Worm (Caenorhabditis elegans): ENCODE results near the gene ZK1320.2.

Gene ZK1320.2

ce11 chrII:9620616-9621015 lies 38.2 kb downstream of the ZK1320.2 start:
- TF ChIP-seq ets-4 (tag; optimal IDR thresholded peaks at IDR 0.05) (no peak), unc-55 (GFP tag; optimal IDR thresholded peaks at IDR 0.05) (peak; percentile 18)

- no peak for TF ChIP-seq rnt-1 (tag; optimal IDR thresholded peaks at IDR 0.05)
- TF ChIP-seq nhr-11 (tag; optimal IDR thresholded peaks at IDR 0.05) = peak; percentile 67
Observed at ce11 chrII:9619995-9620535, 38.7 kb downstream of the ZK1320.2 start.

ce11 chrII:9619402-9619862 lies 39.4 kb downstream of the ZK1320.2 start:
- TF ChIP-seq elt-2 (tag; optimal IDR thresholded peaks at IDR 0.05) (peak; percentile 55), C38D4.7 (GFP tag; optimal IDR thresholded peaks at IDR 0.05) (no peak), madf-2 (tag; optimal IDR thresholded peaks at IDR 0.05) (peak; percentile 33), nfya-1 (tag; optimal IDR thresholded peaks at IDR 0.05) (peak; percentile 36), ceh-22 (tag; optimal IDR thresholded peaks at IDR 0.05) (no peak), zip-5 (tag; optimal IDR thresholded peaks at IDR 0.05) (no peak), ceh-18 (tag; optimal IDR thresholded peaks at IDR 0.05) (peak; percentile 63), unc-86 (tag; optimal IDR thresholded peaks at IDR 0.05) (no peak), fkh-6 (tag; optimal IDR thresholded peaks at IDR 0.05) (no peak), hlh-30 (tag; optimal IDR thresholded peaks at IDR 0.05; ENCODE audit: insufficient read depth) (no peak), unc-42 (tag; optimal IDR thresholded peaks at IDR 0.05) (no peak), nhr-11 (tag; optimal IDR thresholded peaks at IDR 0.05) (no peak), hlh-6 (tag; optimal IDR thresholded peaks at IDR 0.05) (no peak), ceh-34 (tag; optimal IDR thresholded peaks at IDR 0.05) (peak; percentile 89), unc-55 (GFP tag; optimal IDR thresholded peaks at IDR 0.05) (peak; percentile 82), rnt-1 (tag; optimal IDR thresholded peaks at IDR 0.05) (peak; percentile 20), tbx-2 (tag; optimal IDR thresholded peaks at IDR 0.05) (peak; percentile 29)

- TF ChIP-seq K09A11.1 (tag; optimal IDR thresholded peaks at IDR 0.05; ENCODE audit: insufficient read depth) (no peak), syd-9 (tag; optimal IDR thresholded peaks at IDR 0.05) (no peak), ceh-24 (tag; optimal IDR thresholded peaks at IDR 0.05) (no peak), ceh-6 (GFP tag; optimal IDR thresholded peaks at IDR 0.05) (no peak), ref-2 (tag; optimal IDR thresholded peaks at IDR 0.05) (no peak), sox-4 (tag; optimal IDR thresholded peaks at IDR 0.05) (no peak), tbx-2 (tag; optimal IDR thresholded peaks at IDR 0.05) (no peak), ceh-14 (tag; optimal IDR thresholded peaks at IDR 0.05) (no peak)
Observed at ce11 chrII:9618759-9619158, 40.0 kb downstream of the ZK1320.2 start.

- TF ChIP-seq hlh-15 (tag; optimal IDR thresholded peaks at IDR 0.05) = no peak
- no peak for TF ChIP-seq dve-1 (tag; optimal IDR thresholded peaks at IDR 0.05)
- no peak for TF ChIP-seq lin-11 (tag; optimal IDR thresholded peaks at IDR 0.05)
- TF ChIP-seq ceh-48 (tag; optimal IDR thresholded peaks at IDR 0.05) = no peak
- no peak for TF ChIP-seq ahr-1 (tag; optimal IDR thresholded peaks at IDR 0.05)
Observed at ce11 chrII:9617902-9618245, 40.9 kb downstream of the ZK1320.2 start.

ce11 chrII:9617039-9617901 lies 41.5 kb downstream of the ZK1320.2 start, which contains the start of gene hal-3:
TSS of gene hal-3 (minus strand) at chrII:9617125.
- TF ChIP-seq unc-3 (GFP tag; conservative IDR thresholded peaks at IDR 0.05) (no peak), unc-3 (tag; optimal IDR thresholded peaks at IDR 0.05) (no peak), lim-6 (tag; optimal IDR thresholded peaks at IDR 0.05) (no peak), sdc-2 (tag; optimal IDR thresholded peaks at IDR 0.05) (no peak), hlh-6 (tag; optimal IDR thresholded peaks at IDR 0.05) (no peak), ceh-22 (tag; optimal IDR thresholded peaks at IDR 0.05) (no peak), K02D7.2 (tag; optimal IDR thresholded peaks at IDR 0.05) (no peak), ceh-9 (tag; optimal IDR thresholded peaks at IDR 0.05) (no peak), ceh-45 (GFP tag; IDR thresholded peaks at IDR 0.05) (no peak), dve-1 (tag; optimal IDR thresholded peaks at IDR 0.05) (no peak)
